Fruit fly (Drosophila melanogaster): Measurements from ENCODE around the gene CG34177.

The CG34177 gene

DNA sequence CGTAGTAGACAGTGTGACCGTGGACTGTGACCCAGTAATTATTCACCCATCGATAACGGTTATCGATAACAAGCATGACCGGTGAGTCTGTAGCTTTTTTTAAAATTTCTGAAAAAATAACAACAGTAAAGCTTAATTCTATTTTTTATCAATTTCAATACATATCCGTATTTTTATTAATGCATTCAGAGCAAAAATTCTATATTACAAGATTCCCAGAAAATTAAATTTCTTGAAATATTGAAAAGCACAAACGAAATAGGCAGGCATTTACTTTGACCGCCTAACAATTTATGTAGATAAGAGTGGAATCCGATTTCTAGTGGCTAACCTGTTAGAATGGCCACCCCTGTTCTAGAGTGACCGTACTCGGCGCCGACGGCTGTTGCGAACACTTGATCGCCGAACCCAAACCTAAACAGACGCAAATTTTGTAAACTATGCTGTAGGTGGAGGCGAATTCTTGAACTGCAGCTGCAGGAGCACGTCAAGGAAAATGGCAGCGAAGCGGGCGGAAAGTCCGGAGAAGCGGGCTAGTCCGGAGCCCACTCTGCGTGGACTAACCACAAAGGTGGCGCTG is 39.8 kb upstream of the CG34177 start, which contains the start of gene CG3652 (continued):
- TF ChIP-seq Dll (GFP tag; IDR thresholded peaks at IDR 0.05; ENCODE audit: partially characterized antibody): peak; percentile 62; the same call in 3 of the 4 replicates
- TF ChIP-seq Gsc (GFP tag; IDR thresholded peaks at IDR 0.05): no peak
- TF ChIP-seq Dref (GFP tag; IDR thresholded peaks at IDR 0.05): peak; percentile 75
- TF ChIP-seq pnt (GFP tag; optimal IDR thresholded peaks at IDR 0.05): peak; percentile 34
- TF ChIP-seq CG8478 (optimal IDR thresholded peaks at IDR 0.05): no peak
- TF ChIP-seq CG17186 (GFP tag; optimal IDR thresholded peaks at IDR 0.05): peak; percentile 31
- peak; percentile 48 for TF ChIP-seq CG12391 (tag; optimal IDR thresholded peaks at IDR 0.05)
- no peak for TF ChIP-seq CG11696 (GFP tag; IDR thresholded peaks at IDR 0.05)
- no peak for TF ChIP-seq ase (GFP tag; IDR thresholded peaks at IDR 0.05)
- TF ChIP-seq CG9797 (GFP tag; optimal IDR thresholded peaks at IDR 0.05): peak; percentile 78
- TF ChIP-seq Asciz (GFP tag; optimal IDR thresholded peaks at IDR 0.05): no peak
- TF ChIP-seq Doc3 (GFP tag; IDR thresholded peaks at IDR 0.05; ENCODE audit: partially characterized antibody): 0 out of 3 replicates have a peak, but pooled peaks have one; percentile 21
- TF ChIP-seq gce (GFP tag; IDR thresholded peaks at IDR 0.05): no peak
- TF ChIP-seq Hey (tag; optimal IDR thresholded peaks at IDR 0.05): no peak
- no peak for TF ChIP-seq lab (GFP tag; optimal IDR thresholded peaks at IDR 0.05)
- TF ChIP-seq sens-2 (GFP tag; IDR thresholded peaks at IDR 0.05): no peak
- no peak for TF ChIP-seq ci (GFP tag; IDR thresholded peaks at IDR 0.05)
- peak; percentile 30 for TF ChIP-seq Hr3 (GFP tag; optimal IDR thresholded peaks at IDR 0.05)
- TF ChIP-seq CG17568 (GFP tag; optimal IDR thresholded peaks at IDR 0.05): no peak
- TF ChIP-seq ftz-f1 (GFP tag; optimal IDR thresholded peaks at IDR 0.05): no peak
- no peak for TF ChIP-seq CG7372 (GFP tag; IDR thresholded peaks at IDR 0.05)
- TF ChIP-seq corto (GFP tag; optimal IDR thresholded peaks at IDR 0.05): no peak
- TF ChIP-seq Sry-β (GFP tag; optimal IDR thresholded peaks at IDR 0.05): peak; percentile 82
- TF ChIP-seq zf30C (GFP tag; optimal IDR thresholded peaks at IDR 0.05): no peak
- TF ChIP-seq CG30403 (GFP tag; optimal IDR thresholded peaks at IDR 0.05): peak; percentile 52
- no peak for TF ChIP-seq da (GFP tag; optimal IDR thresholded peaks at IDR 0.05)
- no peak for TF ChIP-seq exex (tag; optimal IDR thresholded peaks at IDR 0.05)
- TF ChIP-seq CG10431 (GFP tag; optimal IDR thresholded peaks at IDR 0.05): no peak
- TF ChIP-seq Pdp1 (GFP tag; optimal IDR thresholded peaks at IDR 0.05): peak in 1 of 2 experiments; percentile 25
- peak; percentile 9 for TF ChIP-seq CG13775 (GFP tag; optimal IDR thresholded peaks at IDR 0.05)
- TF ChIP-seq CG14860 (GFP tag; IDR thresholded peaks at IDR 0.05; ENCODE audit: partially characterized antibody): no peak
- peak; percentile 87 for TF ChIP-seq sens (GFP tag)
- TF ChIP-seq CG12769 (tag; optimal IDR thresholded peaks at IDR 0.05): no peak
- no peak for TF ChIP-seq CG17802 (tag; optimal IDR thresholded peaks at IDR 0.05)
- TF ChIP-seq Neu2 (GFP tag; optimal IDR thresholded peaks at IDR 0.05; ENCODE audit: borderline replicate concordance): no peak
- TF ChIP-seq NC2β (GFP tag; optimal IDR thresholded peaks at IDR 0.05): peak; percentile 14
- no peak for TF ChIP-seq CG10959 (GFP tag; IDR thresholded peaks at IDR 0.05)
- no peak for TF ChIP-seq CG3407 (GFP tag; optimal IDR thresholded peaks at IDR 0.05)
- no peak for TF ChIP-seq CG4854 (GFP tag; optimal IDR thresholded peaks at IDR 0.05)
- peak; percentile 60 for TF ChIP-seq CTCF (GFP tag; optimal IDR thresholded peaks at IDR 0.05)
- no peak for TF ChIP-seq CG14441 (GFP tag; IDR thresholded peaks at IDR 0.05)
- TF ChIP-seq nau (GFP tag; optimal IDR thresholded peaks at IDR 0.05): no peak
- TF ChIP-seq CG13424 (tag; optimal IDR thresholded peaks at IDR 0.05): peak; percentile 28
- no peak for TF ChIP-seq CG4360 (GFP tag; IDR thresholded peaks at IDR 0.05)
- no peak for TF ChIP-seq eyg (GFP tag; optimal IDR thresholded peaks at IDR 0.05)
- no peak for TF ChIP-seq CG17361 (GFP tag; IDR thresholded peaks at IDR 0.05)
- peak; percentile 11; the same call in 1 of the 2 replicates for TF ChIP-seq klu (GFP tag; IDR thresholded peaks at IDR 0.05)
- TF ChIP-seq Dip3 (GFP tag; optimal IDR thresholded peaks at IDR 0.05): peak; percentile 48
- no peak for TF ChIP-seq Poxn (GFP tag; IDR thresholded peaks at IDR 0.05)
- no peak for TF ChIP-seq D19B (GFP tag; optimal IDR thresholded peaks at IDR 0.05)
- TF ChIP-seq CG10147 (GFP tag; optimal IDR thresholded peaks at IDR 0.05): no peak

All from whole organism, embryonic.